Fruit fly (Drosophila melanogaster) whole organism, adult: ENCODE measurements around the gene Tspo.

Experiments used
- CG12768 ChIP-seq: fragments of 200-800 bp; sonication (Bioruptor generic); optimal IDR thresholded peaks from 2 replicates; lab custom pipeline; 2017; ENCODE audit warnings: missing biosample characterization, missing genetic modification characterization, mild to moderate bottlenecking, moderate library complexity, missing genetic modification reagents
- CG1620 ChIP-seq: fragments of 200-800 bp; sonication (Bioruptor generic); optimal IDR thresholded peaks from 2 replicates; lab custom pipeline; 2016; ENCODE audit warnings: missing biosample characterization, missing genetic modification characterization
- CG33017 ChIP-seq: fragments of 200-800 bp; sonication (Bioruptor generic); optimal IDR thresholded peaks from 2 replicates; lab custom pipeline; 2018; ENCODE audit warnings: missing biosample characterization, mild to moderate bottlenecking, missing genetic modification characterization, moderate library complexity
- cic ChIP-seq: fragments of 200-800 bp; sonication (Bioruptor generic); optimal IDR thresholded peaks from 2 replicates; lab custom pipeline; 2017; ENCODE audit warnings: missing biosample characterization, mild to moderate bottlenecking, missing genetic modification characterization, moderate library complexity
- ovo ChIP-seq: fragments of 200-800 bp; sonication (Bioruptor generic); optimal IDR thresholded peaks from 2 replicates; lab custom pipeline; 2016; ENCODE audit warnings: missing biosample characterization, missing genetic modification characterization
- pad ChIP-seq: fragments of 200-800 bp; sonication (Bioruptor generic); optimal IDR thresholded peaks from 3 replicates; lab custom pipeline; 2017; ENCODE audit warnings: missing biosample characterization, missing genetic modification characterization, mild to moderate bottlenecking, moderate library complexity, missing genetic modification reagents
- tj ChIP-seq: fragments of 200-800 bp; sonication (Bioruptor generic); optimal IDR thresholded peaks from 3 replicates; lab custom pipeline; 2017; ENCODE audit warnings: missing biosample characterization, mild to moderate bottlenecking, missing genetic modification characterization, moderate library complexity

DNA sequence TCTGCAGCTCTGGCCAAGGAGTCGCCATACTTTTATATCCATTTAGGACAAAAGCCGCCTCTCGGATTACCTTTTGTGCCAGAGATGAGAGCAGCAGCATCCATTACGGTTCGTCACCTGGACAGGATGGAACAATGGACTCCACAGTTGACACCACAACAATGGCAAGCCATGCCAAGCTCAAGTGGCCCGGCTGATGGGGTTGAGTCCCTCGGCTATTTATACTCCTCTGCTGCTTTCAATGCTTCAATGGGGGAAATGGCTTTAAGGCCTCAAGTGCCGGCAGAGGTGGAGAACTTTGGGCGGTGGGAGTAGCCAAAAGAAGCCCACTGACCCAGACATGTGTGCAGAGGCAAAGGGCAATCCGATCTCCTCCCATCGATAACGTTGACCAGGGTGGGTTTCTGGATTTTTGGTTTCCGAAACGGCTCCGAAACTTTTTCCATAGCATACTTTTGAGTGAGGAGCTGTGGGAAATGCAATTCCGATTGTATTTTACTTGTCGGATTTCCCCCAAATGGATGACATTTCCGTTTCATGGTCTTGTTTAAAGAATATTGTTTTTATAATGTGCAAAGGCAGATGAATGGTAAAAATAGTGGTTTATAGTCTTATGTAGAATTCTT is 17.3 kb downstream of the Tspo start, which contains the start of gene Ptth:
- TF ChIP-seq pad (GFP tag; lab: Kevin White, UChicago) (no peak), CG33017 (tag; lab: Kevin White, UChicago) (no peak), cic (GFP tag; lab: Kevin White, UChicago) (no peak), CG1620 (GFP tag; lab: Kevin White, UChicago) (no peak), tj (no peak), CG12768 (no peak), ovo (no peak)
